Worm (Caenorhabditis elegans) whole organism, mixed stage, embryonic: ENCODE measurements around the gene del-1.

Source experiments
- mep-1 ChIP-seq: fragments of 150-350 bp; optimal IDR thresholded peaks from 2 replicates; lab custom pipeline; 2017; ENCODE audit warnings: missing biosample characterization, missing genetic modification reagents, missing genetic modification characterization, inconsistent platforms
- unc-62 ChIP-seq: fragments of 150-350 bp; optimal IDR thresholded peaks from 2 replicates; lab custom pipeline; 2014; ENCODE audit warnings: missing biosample characterization, missing genetic modification reagents, missing genetic modification characterization
- ztf-11 ChIP-seq: fragments of 150-350 bp; optimal IDR thresholded peaks from 2 replicates; lab custom pipeline; 2014; ENCODE audit warnings: missing biosample characterization, missing genetic modification characterization

DNA sequence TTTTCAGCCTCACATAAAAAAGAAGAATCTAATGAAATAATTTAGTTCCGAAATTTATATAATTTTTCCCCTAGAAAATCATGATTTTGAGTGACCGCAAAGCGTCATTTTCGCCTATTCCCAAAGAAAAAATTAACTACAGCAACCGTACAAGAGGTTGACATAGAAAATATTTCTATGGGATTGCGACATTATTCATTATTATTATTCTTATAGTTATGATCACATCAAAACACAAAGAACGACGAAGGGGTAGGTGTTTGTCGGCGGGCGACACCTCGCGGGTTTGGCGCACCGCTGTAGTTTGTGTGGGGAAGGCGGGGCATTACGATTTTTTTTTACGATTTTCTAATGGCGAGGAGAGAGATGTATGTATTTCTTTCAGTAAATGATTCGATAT, 56.4 kb downstream of the del-1 start:
- TF ChIP-seq unc-62 (GFP tag; lab: Kevin White, UChicago) (no peak), mep-1 (tag; lab: Kevin White, UChicago) (no peak), ztf-11 (no peak)
